Fruit fly (Drosophila melanogaster) whole organism, wandering third instar larva: ENCODE results near the gene mTerf3.

Experiments
- Abd-B ChIP-seq: fragments of >200 bp; optimal IDR thresholded peaks from 2 replicates; lab custom pipeline; 2017; ENCODE audit warnings: missing biosample characterization, missing genetic modification characterization
- CG32264 ChIP-seq: fragments of 200-800 bp; sonication (Bioruptor generic); optimal IDR thresholded peaks from 2 replicates; lab custom pipeline; 2016; ENCODE audit warnings: missing biosample characterization, missing genetic modification characterization
- Mio ChIP-seq: sonication (Bioruptor generic); optimal IDR thresholded peaks from 2 replicates; lab custom pipeline; 2016; ENCODE audit warnings: missing biosample characterization, missing genetic modification characterization
- Myc ChIP-seq: fragments of >200 bp; optimal IDR thresholded peaks from 2 replicates; lab custom pipeline; 2017
- N ChIP-seq: fragments of >200 bp; optimal IDR thresholded peaks from 2 replicates; lab custom pipeline; 2018; ENCODE audit warnings: missing biosample characterization, missing external identifiers, missing genetic modification characterization
- br ChIP-seq: fragments of 200-800 bp; sonication (Bioruptor generic); optimal IDR thresholded peaks from 2 replicates; lab custom pipeline; 2016; ENCODE audit warnings: missing biosample characterization, missing genetic modification characterization
- dsf ChIP-seq: sonication (Bioruptor generic); optimal IDR thresholded peaks from 2 replicates; lab custom pipeline; 2016; ENCODE audit warnings: missing biosample characterization, missing genetic modification characterization, borderline replicate concordance
- fru ChIP-seq: fragments of 200-800 bp; sonication (Bioruptor generic); optimal IDR thresholded peaks from 3 replicates; lab custom pipeline; 2016; ENCODE audit warnings: missing biosample characterization, mild to moderate bottlenecking, missing genetic modification characterization
- lola ChIP-seq: fragments of >200 bp; optimal IDR thresholded peaks from 2 replicates; lab custom pipeline; 2017; ENCODE audit warnings: missing biosample characterization, missing genetic modification characterization
- usp ChIP-seq: fragments of >200 bp; optimal IDR thresholded peaks from 2 replicates; lab custom pipeline; 2017; ENCODE audit warnings: missing biosample characterization, missing genetic modification characterization

dm6 chr3L:20556371-20556770 is 35.8 kb upstream of the mTerf3 start:
- TF ChIP-seq Myc: no peak
- TF ChIP-seq fru (GFP tag; lab: Kevin White, UChicago): peak; percentile 77
- no peak for TF ChIP-seq lola (GFP tag; lab: Kevin White, UChicago)
- peak; percentile 10 for TF ChIP-seq dsf
- TF ChIP-seq Mio (GFP tag; lab: Kevin White, UChicago): no peak
- peak; percentile 63 for TF ChIP-seq CG32264 (GFP tag; lab: Kevin White, UChicago)
- peak; percentile 84 for TF ChIP-seq br
- TF ChIP-seq Abd-B (GFP tag; lab: Kevin White, UChicago): no peak
- TF ChIP-seq usp (GFP tag; lab: Kevin White, UChicago): no peak
- TF ChIP-seq N (GFP tag; lab: Kevin White, UChicago): no peak
